Worm (Caenorhabditis elegans) whole organism, dauer: ENCODE results near the gene F37A4.6.

Experiments used
- unc-62 ChIP-seq: sonication (generic microtip); optimal IDR thresholded peaks from 2 replicates; lab custom pipeline; 2017; ENCODE audit warnings: missing biosample characterization, missing genetic modification reagents, missing genetic modification characterization

The F37A4.6 gene

DNA sequence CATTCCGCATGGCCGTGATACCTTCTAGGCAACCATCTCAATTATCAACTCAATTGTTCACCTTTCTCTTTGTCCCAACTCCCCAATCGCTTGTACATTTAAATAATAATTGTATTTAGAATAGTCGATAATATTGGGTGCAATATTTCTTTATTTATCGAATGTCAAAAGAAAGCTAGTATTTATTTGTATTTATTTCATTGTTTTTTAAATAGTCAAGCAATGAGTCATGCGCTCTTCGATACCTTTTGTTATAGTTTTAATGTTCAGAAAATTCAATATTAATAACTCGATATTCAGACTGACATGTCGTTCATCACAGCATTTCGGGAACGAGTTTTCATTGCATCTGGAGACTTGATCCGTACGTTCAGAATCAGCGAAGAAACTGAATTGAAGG lies 19.9 kb downstream of the F37A4.6 start, which contains the start of gene wdr-4:
wdr-4 (plus strand) TSS at position 301 of the 400 bp plus-strand sequence.
- TF ChIP-seq unc-62: no peak

DNA sequence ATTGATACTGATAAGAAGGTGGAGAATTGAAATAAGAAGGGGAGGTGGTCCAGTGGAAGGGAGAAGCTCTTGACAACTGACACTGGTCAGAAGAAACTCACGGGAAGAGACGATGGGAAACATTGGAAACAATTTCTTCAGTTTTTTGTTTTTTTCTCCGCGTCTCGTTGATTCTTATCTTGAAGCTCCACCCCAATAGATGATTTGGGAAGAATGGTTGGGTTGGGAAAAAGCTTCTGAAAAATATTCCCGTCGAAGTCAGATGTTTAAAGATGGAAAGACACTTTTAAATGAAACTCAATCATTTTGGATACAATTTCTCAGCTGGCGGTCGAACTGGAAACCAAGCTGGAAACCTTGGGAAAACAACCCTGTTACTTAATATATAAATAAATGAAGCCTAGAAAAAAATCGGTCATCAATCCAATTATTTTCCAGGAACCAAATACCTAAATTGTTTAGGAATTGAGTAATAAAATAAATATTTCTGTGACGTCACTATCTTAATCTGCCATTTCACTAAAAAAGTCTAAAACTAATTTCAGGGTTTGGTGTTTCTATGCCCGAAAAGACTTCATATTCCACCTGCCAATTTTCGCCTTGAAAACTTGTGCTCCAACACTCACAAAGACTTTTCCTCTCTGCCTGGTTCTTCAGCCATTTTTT lies 24.7 kb downstream of the F37A4.6 start, which contains the start of the genes Y102E9.5 and odr-4:
Y102E9.5 (minus strand) TSS at position 101 of the 666 bp plus-strand sequence.
odr-4 (plus strand) TSS at position 616 of the 666 bp plus-strand sequence.
- no peak for TF ChIP-seq unc-62

DNA sequence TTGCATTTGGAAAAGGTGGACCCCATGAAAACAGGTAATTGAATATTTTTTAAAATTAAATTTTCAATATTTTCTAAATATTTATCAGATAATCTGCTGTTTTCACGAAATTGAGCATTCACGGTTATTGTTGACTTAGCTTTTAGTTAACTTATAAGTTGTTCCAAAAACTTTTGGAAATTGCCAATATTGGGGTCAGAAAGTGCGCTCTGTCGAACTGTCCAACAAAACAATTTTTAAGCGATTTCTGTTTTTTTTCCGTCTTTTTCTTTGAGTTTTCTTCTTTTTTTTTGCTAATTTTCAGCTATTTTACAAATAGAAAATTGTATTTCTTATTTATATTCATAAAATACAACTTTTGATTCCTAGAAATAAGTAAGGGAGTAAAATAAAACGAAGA lies 25.7 kb downstream of the F37A4.6 start:
- no peak for TF ChIP-seq unc-62

DNA sequence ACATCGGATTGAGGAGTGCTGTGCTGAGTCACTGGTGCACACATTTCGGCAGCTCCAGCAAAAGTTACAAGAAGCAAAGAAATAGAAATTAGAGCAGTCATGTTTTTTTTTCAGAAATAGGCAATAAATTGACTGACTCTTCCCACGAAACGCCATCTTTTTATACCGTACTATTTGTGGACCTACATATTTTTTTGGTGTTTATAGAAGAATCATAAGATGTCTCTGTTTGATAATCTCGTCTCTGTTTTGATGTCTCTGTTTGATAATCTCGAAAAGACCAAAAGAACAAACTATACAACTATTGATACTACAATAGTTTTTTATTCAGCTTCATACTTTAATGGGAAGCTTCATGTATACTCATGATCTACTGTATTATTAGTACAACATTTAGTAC lies 28.8 kb downstream of the F37A4.6 start, which contains the start of gene Y102E9.3:
Y102E9.3 (minus strand) TSS at position 101 of the 400 bp plus-strand sequence.
- no peak for TF ChIP-seq unc-62

DNA sequence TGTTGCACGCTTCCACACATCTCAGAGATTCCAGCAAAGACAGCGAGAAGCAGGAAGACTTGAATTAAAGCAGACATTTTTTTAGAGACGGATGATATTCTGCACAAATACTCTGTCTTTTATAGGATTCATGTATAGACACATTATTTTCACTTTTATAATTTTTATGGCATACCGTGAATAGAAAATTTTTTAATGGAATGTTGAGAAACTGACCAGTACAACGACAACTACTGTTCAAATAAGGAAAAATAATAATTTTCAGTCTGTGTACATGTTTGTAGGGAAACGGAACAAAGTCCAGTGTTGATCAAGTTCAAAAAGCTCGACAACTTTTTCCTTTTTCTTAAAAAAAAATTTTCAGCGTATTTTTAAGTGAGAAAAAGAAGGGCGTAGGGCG lies 31.0 kb downstream of the F37A4.6 start, which contains the start of gene Y102E9.6:
Y102E9.6 (minus strand) TSS at position 101 of the 400 bp plus-strand sequence.
- no peak for TF ChIP-seq unc-62

DNA sequence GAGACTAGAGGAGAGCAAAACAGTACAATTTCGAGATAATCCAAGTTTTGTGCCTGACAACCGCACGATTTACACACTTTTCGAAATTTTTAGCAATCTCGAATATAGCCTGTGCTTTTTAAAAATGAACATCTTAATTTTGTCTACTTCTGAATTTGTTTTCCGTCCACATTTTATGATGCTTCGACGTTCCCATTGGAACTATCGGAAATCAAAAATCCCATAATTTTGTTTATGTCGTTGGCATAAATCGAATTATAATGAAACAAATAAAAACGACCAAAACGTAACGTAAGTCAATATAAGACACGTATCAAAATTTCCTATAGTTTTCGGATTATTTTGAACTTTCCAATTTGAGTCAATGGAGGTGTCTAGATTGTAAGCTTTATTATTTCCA lies 31.4 kb downstream of the F37A4.6 start, which contains the start of gene K07E12.2:
K07E12.2 (plus strand) TSS at position 301 of the 400 bp plus-strand sequence.
- no peak for TF ChIP-seq unc-62

DNA sequence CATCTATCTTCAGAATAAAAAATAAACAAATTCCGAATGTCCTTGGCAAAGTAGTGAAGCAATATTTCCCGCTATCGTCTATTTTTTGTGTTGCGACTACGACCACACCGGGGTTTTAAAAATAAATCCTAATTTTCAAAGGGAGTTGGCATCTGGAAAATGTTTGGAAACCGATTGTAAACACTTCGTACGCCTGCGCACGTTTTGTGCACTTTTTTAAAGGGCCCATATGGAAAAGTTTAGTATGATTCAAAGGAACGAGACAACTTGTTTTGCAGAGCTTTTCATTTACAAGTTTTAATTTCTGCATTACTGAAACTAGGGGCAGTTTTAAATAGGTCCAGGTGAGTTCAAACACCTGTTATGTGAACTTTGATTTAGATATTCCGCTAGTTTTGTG lies 34.5 kb downstream of the F37A4.6 start:
- TF ChIP-seq unc-62: no peak

DNA sequence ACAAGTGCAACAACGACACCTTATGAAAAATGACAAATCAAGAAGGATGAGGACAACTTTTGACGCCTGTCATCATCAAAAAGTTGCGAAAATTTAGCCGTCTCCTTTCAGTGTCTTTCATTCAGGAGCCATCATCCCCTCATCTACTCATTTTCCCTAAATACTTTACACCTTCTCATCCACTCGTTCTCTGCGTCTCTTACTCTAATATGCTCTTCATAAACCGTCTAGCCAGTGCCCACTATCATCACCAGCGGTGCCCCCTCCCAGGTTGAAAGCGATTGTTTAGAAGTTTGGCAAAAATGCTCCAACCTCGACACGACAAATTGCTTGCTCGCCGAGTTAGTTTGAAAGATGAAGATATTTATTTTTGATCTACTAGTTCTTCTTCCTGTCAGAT lies 37.0 kb downstream of the F37A4.6 start:
- TF ChIP-seq unc-62: no peak

DNA sequence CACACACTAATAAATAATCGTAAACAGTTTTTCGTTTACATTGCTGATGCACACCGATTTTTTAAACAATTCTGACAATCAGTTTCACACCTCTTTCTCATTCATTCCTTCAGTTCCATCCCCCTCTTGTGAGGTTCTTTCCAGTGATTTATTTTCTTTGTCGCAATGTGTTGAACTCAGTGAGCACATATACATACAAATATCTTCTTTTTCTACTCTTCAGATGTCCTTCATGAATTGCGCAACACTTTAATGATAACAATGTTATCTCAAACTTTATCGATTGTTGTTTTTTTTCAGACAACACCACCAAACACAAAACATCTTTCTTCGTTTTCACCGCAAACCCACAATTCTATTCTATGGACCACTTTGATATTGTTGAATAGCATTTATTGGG lies 40.4 kb downstream of the F37A4.6 start, which contains the start of gene dig-1:
dig-1 (plus strand) TSS at position 301 of the 400 bp plus-strand sequence.
- TF ChIP-seq unc-62: no peak

DNA sequence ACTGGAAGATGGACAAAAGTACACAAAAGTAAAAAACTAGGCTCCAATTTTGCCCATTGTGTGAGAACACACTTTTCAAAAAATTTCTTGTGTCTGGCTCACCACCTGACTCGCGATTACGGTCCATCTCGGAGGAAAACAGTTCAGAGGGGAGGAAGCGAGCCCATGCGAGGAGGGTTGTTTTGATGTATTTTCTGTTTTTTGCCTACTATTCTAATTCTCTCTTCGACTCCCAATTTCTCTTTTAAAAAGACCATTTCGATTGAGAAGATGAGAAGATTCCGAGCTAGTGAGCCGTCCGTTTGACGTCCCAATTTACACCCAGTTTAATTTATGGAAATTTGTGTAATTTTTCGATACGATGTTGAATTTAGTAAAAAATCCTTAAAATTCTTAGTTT lies 41.1 kb downstream of the F37A4.6 start:
- TF ChIP-seq unc-62: no peak

DNA sequence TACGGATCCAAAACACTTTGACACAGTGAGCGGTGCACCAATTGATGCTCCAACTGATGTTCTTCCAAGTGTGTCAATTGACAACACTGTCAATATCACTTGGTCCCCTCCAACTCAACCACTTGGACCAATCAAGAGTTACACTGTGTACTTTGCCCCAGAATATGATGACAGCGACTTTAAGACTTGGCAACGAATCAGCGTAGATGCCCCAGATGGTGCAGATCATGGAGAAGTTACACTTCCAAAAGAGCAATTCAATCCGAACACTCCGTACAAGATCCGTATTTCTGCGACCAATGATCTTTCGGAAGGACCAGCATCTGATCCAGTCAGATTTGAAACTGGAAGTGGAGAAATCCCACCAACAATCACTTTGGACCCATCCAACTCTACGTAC lies 47.0 kb downstream of the F37A4.6 start:
- no peak for TF ChIP-seq unc-62

DNA sequence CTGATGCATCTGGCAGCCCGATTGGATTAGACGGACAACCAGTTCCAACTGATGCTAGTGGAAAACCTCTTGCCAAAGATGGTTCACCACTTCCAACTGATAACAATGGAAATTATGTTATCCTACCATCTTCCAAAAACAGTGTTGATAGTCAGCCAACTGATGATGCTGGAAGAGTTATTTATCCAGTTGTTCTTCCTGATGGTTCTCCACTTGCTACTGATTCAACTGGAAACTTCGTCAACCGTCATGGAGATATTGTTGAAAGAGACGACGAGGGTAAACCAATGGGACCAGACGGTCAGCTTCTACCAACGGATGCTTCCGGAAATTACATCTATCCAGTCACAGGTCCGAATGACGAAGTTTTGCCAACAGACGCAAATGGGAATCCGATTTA lies 51.2 kb downstream of the F37A4.6 start:
- TF ChIP-seq unc-62: no peak
